Fruit fly (Drosophila melanogaster) whole organism, embryonic: Measurements from ENCODE around the gene CG3337.

Source experiments
- CG10209 ChIP-seq: fragments of 200-800 bp; sonication (Bioruptor generic); optimal IDR thresholded peaks from 3 replicates; lab custom pipeline; 2017; ENCODE audit warnings: missing biosample characterization, mild to moderate bottlenecking, missing genetic modification characterization, missing genetic modification reagents
- CG1024 ChIP-seq: fragments of 200-800 bp; sonication (Bioruptor generic); IDR thresholded peaks from 2 replicates; pipeline ENCODE4 v1.3.6; 2022; ENCODE audit warnings: missing biosample characterization, missing genetic modification characterization
- CG10267 ChIP-seq: fragments of 200-800 bp; sonication (Bioruptor generic); optimal IDR thresholded peaks from 2 replicates; lab custom pipeline; 2018; ENCODE audit warnings: missing biosample characterization, mild to moderate bottlenecking, missing genetic modification characterization, moderate library complexity
- CG11456 ChIP-seq: fragments of 200-800 bp; sonication (Bioruptor generic); IDR thresholded peaks from 3 replicates; pipeline ENCODE4 v1.3.6; 2022; ENCODE audit warnings: missing biosample characterization, missing genetic modification characterization
- CG12071 ChIP-seq: fragments of 200-800 bp; sonication (Bioruptor generic); optimal IDR thresholded peaks from 3 replicates; lab custom pipeline; 2018; ENCODE audit warnings: missing biosample characterization, mild to moderate bottlenecking, missing genetic modification characterization
- CG12155 ChIP-seq: fragments of 200-800 bp; sonication (Bioruptor generic); optimal IDR thresholded peaks from 3 replicates; lab custom pipeline; 2016; ENCODE audit warnings: missing biosample characterization, missing genetic modification characterization
- CG12659 ChIP-seq: fragments of 200-800 bp; sonication (Bioruptor generic); optimal IDR thresholded peaks from 3 replicates; lab custom pipeline; 2017; ENCODE audit warnings: mild to moderate bottlenecking, missing biosample characterization, missing genetic modification reagents, missing genetic modification characterization
- CG13123 ChIP-seq: fragments of 200-800 bp; sonication (Bioruptor generic); optimal IDR thresholded peaks from 2 replicates; lab custom pipeline; 2016; ENCODE audit warnings: missing biosample characterization, missing genetic modification characterization
- CG13894 ChIP-seq: fragments of 200-800 bp; sonication (Bioruptor generic); optimal IDR thresholded peaks from 3 replicates; lab custom pipeline; 2018; ENCODE audit warnings: missing biosample characterization, mild to moderate bottlenecking, missing genetic modification characterization, moderate library complexity
- CG14014 ChIP-seq: fragments of 200-800 bp; sonication (Bioruptor generic); IDR thresholded peaks from 2 replicates; pipeline ENCODE4 v1.3.6; 2022; ENCODE audit warnings: missing biosample characterization, missing genetic modification characterization
- CG18262 ChIP-seq: fragments of 200-800 bp; optimal IDR thresholded peaks from 3 replicates; lab custom pipeline; 2019; ENCODE audit warnings: missing biosample characterization, mild to moderate bottlenecking, missing genetic modification characterization, moderate library complexity
- CG2678 ChIP-seq: fragments of 200-800 bp; sonication (Bioruptor generic); optimal IDR thresholded peaks from 3 replicates; lab custom pipeline; 2019; ENCODE audit warnings: missing biosample characterization, mild to moderate bottlenecking, missing genetic modification characterization, moderate library complexity
- CG30403 ChIP-seq: fragments of 200-800 bp; sonication (Bioruptor generic); optimal IDR thresholded peaks from 3 replicates; lab custom pipeline; 2016; ENCODE audit warnings: missing biosample characterization, missing genetic modification characterization
- CG3281 ChIP-seq: fragments of 200-800 bp; sonication (Bioruptor generic); optimal IDR thresholded peaks from 3 replicates; lab custom pipeline; 2017; ENCODE audit warnings: missing biosample characterization, mild to moderate bottlenecking, missing genetic modification characterization
- CG4282 ChIP-seq: fragments of 200-800 bp; sonication (Bioruptor generic); optimal IDR thresholded peaks from 2 replicates; lab custom pipeline; 2016; ENCODE audit warnings: missing biosample characterization, missing genetic modification characterization
- CG6689 ChIP-seq: fragments of 200-800 bp; sonication (Bioruptor generic); IDR thresholded peaks from 2 replicates; pipeline ENCODE4 v1.3.6; 2022; ENCODE audit warnings: missing biosample characterization, missing genetic modification characterization
- CG8924 ChIP-seq: fragments of 200-800 bp; optimal IDR thresholded peaks from 3 replicates; lab custom pipeline; 2019; ENCODE audit warnings: missing biosample characterization, mild to moderate bottlenecking, missing genetic modification characterization, moderate library complexity
- CTCF ChIP-seq: fragments of 200-800 bp; sonication (Bioruptor generic); optimal IDR thresholded peaks from 2 replicates; lab custom pipeline; 2017; ENCODE audit warnings: missing biosample characterization, mild to moderate bottlenecking, missing genetic modification characterization, moderate library complexity
- Fer3 ChIP-seq: fragments of 200-800 bp; sonication (Bioruptor generic); optimal IDR thresholded peaks from 2 replicates; lab custom pipeline; 2018; ENCODE audit warnings: missing biosample characterization, mild to moderate bottlenecking, missing genetic modification characterization, moderate library complexity
- Hr39 ChIP-seq: fragments of >200 bp; optimal IDR thresholded peaks from 2 replicates; lab custom pipeline; 2017
- MESR4 ChIP-seq: fragments of 200-800 bp; sonication (Bioruptor generic); optimal IDR thresholded peaks from 2 replicates; lab custom pipeline; 2018; ENCODE audit warnings: missing biosample characterization, mild to moderate bottlenecking, missing genetic modification characterization, moderate library complexity
- Mad ChIP-seq: fragments of 200-800 bp; sonication (Bioruptor generic); optimal IDR thresholded peaks from 2 replicates; lab custom pipeline; 2016; ENCODE audit warnings: missing biosample characterization, missing genetic modification characterization
- NK7.1 ChIP-seq: fragments of 200-800 bp; sonication (Bioruptor generic); optimal IDR thresholded peaks from 3 replicates; lab custom pipeline; 2016; ENCODE audit warnings: missing biosample characterization, missing genetic modification characterization
- Ravus ChIP-seq: fragments of 200-800 bp; sonication (Bioruptor generic); IDR thresholded peaks from 2 replicates; pipeline ENCODE4 v1.3.6; 2022; ENCODE audit warnings: missing biosample characterization, missing genetic modification characterization
- Scr ChIP-seq: fragments of 200-800 bp; sonication (Bioruptor generic); IDR thresholded peaks from 2 replicates; pipeline ENCODE4 v1.3.6; 2022; ENCODE audit warnings: missing biosample characterization, missing genetic modification characterization; ENCODE audit not compliant: partially characterized antibody
- Side ChIP-seq: fragments of 200-800 bp; sonication (Bioruptor generic); optimal IDR thresholded peaks from 2 replicates; lab custom pipeline; 2016; ENCODE audit warnings: missing biosample characterization, missing genetic modification characterization
- ac ChIP-seq: fragments of 200-800 bp; sonication (Bioruptor generic); optimal IDR thresholded peaks from 3 replicates; lab custom pipeline; 2017; ENCODE audit warnings: missing biosample characterization, mild to moderate bottlenecking, missing genetic modification characterization
- ap ChIP-seq: fragments of 200-800 bp; sonication (Bioruptor generic); IDR thresholded peaks from 2 replicates; pipeline ENCODE4 v1.3.6; 2022; ENCODE audit warnings: missing biosample characterization, missing genetic modification characterization
- cg ChIP-seq: fragments of 200-800 bp; sonication (Bioruptor generic); optimal IDR thresholded peaks from 3 replicates; lab custom pipeline; 2019; ENCODE audit warnings: missing biosample characterization, mild to moderate bottlenecking, missing genetic modification characterization, moderate library complexity
- chm ChIP-seq: fragments of 200-800 bp; sonication (Bioruptor generic); IDR thresholded peaks from 2 replicates; pipeline ENCODE4 v1.3.6; 2022; ENCODE audit warnings: missing biosample characterization, missing genetic modification characterization
- crol ChIP-seq: fragments of 200-800 bp; sonication (Bioruptor generic); IDR thresholded peaks from 2 replicates; pipeline ENCODE4 v1.3.6; 2022; ENCODE audit warnings: missing biosample characterization, missing genetic modification characterization
- crp ChIP-seq, 2 experiments: fragments of 200-800 bp; sonication (Bioruptor generic); optimal IDR thresholded peaks; 2 replicates in 1 of 2; 3 replicates in 1 of 2; lab custom pipeline; 2017; ENCODE audit warnings: missing biosample characterization in 2 of 2, missing genetic modification characterization in 2 of 2, mild to moderate bottlenecking in 1 of 2, moderate library complexity in 1 of 2
- da ChIP-seq: fragments of 200-800 bp; sonication (Bioruptor generic); optimal IDR thresholded peaks from 2 replicates; lab custom pipeline; 2016; ENCODE audit warnings: missing biosample characterization, missing genetic modification characterization
- dmrt99B ChIP-seq: fragments of 200-800 bp; sonication (Bioruptor generic); optimal IDR thresholded peaks from 2 replicates; lab custom pipeline; 2018; ENCODE audit warnings: missing biosample characterization, mild to moderate bottlenecking, missing genetic modification characterization, moderate library complexity
- ems ChIP-seq: fragments of 200-800 bp; sonication (Bioruptor generic); optimal IDR thresholded peaks from 3 replicates; lab custom pipeline; 2016; ENCODE audit warnings: missing biosample characterization, missing genetic modification characterization
- esg ChIP-seq: fragments of 200-800 bp; sonication (Bioruptor generic); conservative IDR thresholded peaks from 2 replicates; pipeline ENCODE4 v1.3.6; 2022; ENCODE audit warnings: missing biosample characterization, missing genetic modification characterization
- jumu ChIP-seq: fragments of 200-800 bp; sonication (Bioruptor generic); optimal IDR thresholded peaks from 3 replicates; lab custom pipeline; 2016; ENCODE audit warnings: missing biosample characterization, missing genetic modification characterization
- lov ChIP-seq, 2 experiments: fragments of 200-800 bp in 1 of 2; fragments of >200 bp in 1 of 2; sonication (Bioruptor generic) in 1 of 2; IDR thresholded peaks in 1 of 2; optimal IDR thresholded peaks in 1 of 2; 2 replicates in 1 of 2; 3 replicates in 1 of 2; pipeline versions ENCODE4 v1.3.6 to Lab custom; 2017 to 2022; ENCODE audit warnings: missing biosample characterization in 1 of 2, missing genetic modification characterization in 1 of 2
- odd ChIP-seq: fragments of 200-800 bp; sonication (Bioruptor generic); optimal IDR thresholded peaks from 2 replicates; lab custom pipeline; 2017; ENCODE audit warnings: missing biosample characterization, mild to moderate bottlenecking, missing genetic modification characterization
- pfk ChIP-seq: fragments of 200-800 bp; sonication (Bioruptor generic); optimal IDR thresholded peaks from 2 replicates; lab custom pipeline; 2018; ENCODE audit warnings: missing biosample characterization, mild to moderate bottlenecking, missing genetic modification characterization, moderate library complexity
- pnt ChIP-seq: fragments of 200-800 bp; sonication (Bioruptor generic); optimal IDR thresholded peaks from 3 replicates; lab custom pipeline; 2016; ENCODE audit warnings: missing biosample characterization, missing genetic modification characterization
- prd ChIP-seq, 3 experiments: fragments of >200 bp in 2 of 3; fragments of 200-800 bp in 1 of 3; sonication (Bioruptor generic) in 1 of 3; optimal IDR thresholded peaks in 2 of 3; IDR thresholded peaks in 1 of 3; 2 replicates in 2 of 3; 3 replicates in 1 of 3; pipeline versions ENCODE4 v1.3.6 to Lab custom; 2017 to 2022; ENCODE audit warnings: missing biosample characterization in 1 of 3, missing genetic modification characterization in 1 of 3
- row ChIP-seq: fragments of 200-800 bp; sonication (Bioruptor generic); IDR thresholded peaks from 3 replicates; pipeline ENCODE4 v1.3.6; 2022; ENCODE audit warnings: missing biosample characterization, missing genetic modification characterization
- tgo ChIP-seq: fragments of 200-800 bp; sonication (Bioruptor generic); IDR thresholded peaks from 3 replicates; pipeline ENCODE4 v1.3.6; 2022; ENCODE audit warnings: missing biosample characterization, missing genetic modification characterization
- vnd ChIP-seq: fragments of 200-800 bp; sonication (Bioruptor generic); IDR thresholded peaks from 3 replicates; pipeline ENCODE4 v1.3.6; 2022; ENCODE audit warnings: missing biosample characterization, missing genetic modification characterization; ENCODE audit not compliant: partially characterized antibody
- vvl ChIP-seq: fragments of 200-800 bp; sonication (Bioruptor generic); IDR thresholded peaks from 2 replicates; pipeline ENCODE4 v1.3.6; 2022; ENCODE audit warnings: missing biosample characterization, missing genetic modification characterization

CG3337 gene

DNA sequence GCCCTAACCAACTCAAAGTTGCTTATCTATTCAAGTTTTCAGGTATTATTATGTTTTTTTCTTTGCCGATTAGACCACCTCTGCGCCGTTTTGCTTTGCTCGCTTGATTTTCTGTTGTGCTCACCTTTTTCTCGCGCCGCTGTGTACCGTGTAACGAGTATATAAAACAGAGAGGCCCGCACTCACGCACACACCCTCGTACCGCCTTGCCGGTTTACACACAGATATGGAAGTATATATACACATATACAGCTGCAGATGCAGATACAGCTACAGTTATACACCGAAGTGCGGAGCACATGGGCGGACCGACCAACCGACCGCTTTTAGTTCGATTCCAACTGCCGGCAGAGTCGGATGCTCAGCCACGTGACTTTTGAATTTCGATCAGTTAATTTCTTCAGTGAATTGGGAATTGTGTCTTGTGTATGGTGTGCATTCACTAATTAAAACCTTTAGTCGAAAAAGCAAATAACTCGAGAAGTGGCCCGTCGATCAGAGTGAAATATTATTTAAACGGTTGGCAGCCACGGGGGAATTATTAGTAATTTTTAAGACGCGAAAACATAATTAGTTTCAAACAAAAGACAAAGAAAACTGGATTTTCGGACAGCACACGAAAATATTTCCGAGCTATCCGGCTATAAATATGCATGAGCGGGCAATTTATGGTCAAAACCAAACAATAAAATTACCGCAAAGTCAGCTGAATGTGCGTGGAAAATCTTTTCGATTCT, 34.7 kb downstream of the CG3337 start (continued):
- TF ChIP-seq CG12071 (GFP tag; lab: Kevin White, UChicago) (peak; percentile 70), Hr39 (lab: Kevin White, UChicago) (no peak), Fer3 (tag; lab: Kevin White, UChicago) (no peak), Mad (GFP tag; lab: Kevin White, UChicago) (no peak), vvl (GFP tag; lab: Robert Waterston, UW) (peak; percentile 75), CG13894 (peak; percentile 79), lov (optimal IDR thresholded peaks at IDR 0.05; lab: Kevin White, UChicago) (no peak), lov (GFP tag; IDR thresholded peaks at IDR 0.05; lab: Robert Waterston, UW) (peak; percentile 6; the same call in 1 of the 3 replicates), CG4282 (GFP tag; lab: Kevin White, UChicago) (peak; percentile 12), Scr (GFP tag; lab: Robert Waterston, UW) (0 out of 2 replicates have a peak, but pooled peaks have one; percentile 26), CG13123 (GFP tag; lab: Kevin White, UChicago) (no peak), ac (peak; percentile 26), Side (GFP tag; lab: Kevin White, UChicago) (peak; percentile 61), CG11456 (GFP tag; lab: Robert Waterston, UW) (0 out of 3 replicates have a peak, but pooled peaks have one; percentile 59), ap (GFP tag; lab: Robert Waterston, UW) (no peak), MESR4 (GFP tag; lab: Kevin White, UChicago) (peak; percentile 26), CG8924 (tag; lab: Kevin White, UChicago) (peak; percentile 76), pfk (GFP tag; lab: Kevin White, UChicago) (peak; percentile 63), chm (GFP tag; lab: Robert Waterston, UW) (peak; percentile 89), CG12155 (peak; percentile 34), odd (no peak)

DNA sequence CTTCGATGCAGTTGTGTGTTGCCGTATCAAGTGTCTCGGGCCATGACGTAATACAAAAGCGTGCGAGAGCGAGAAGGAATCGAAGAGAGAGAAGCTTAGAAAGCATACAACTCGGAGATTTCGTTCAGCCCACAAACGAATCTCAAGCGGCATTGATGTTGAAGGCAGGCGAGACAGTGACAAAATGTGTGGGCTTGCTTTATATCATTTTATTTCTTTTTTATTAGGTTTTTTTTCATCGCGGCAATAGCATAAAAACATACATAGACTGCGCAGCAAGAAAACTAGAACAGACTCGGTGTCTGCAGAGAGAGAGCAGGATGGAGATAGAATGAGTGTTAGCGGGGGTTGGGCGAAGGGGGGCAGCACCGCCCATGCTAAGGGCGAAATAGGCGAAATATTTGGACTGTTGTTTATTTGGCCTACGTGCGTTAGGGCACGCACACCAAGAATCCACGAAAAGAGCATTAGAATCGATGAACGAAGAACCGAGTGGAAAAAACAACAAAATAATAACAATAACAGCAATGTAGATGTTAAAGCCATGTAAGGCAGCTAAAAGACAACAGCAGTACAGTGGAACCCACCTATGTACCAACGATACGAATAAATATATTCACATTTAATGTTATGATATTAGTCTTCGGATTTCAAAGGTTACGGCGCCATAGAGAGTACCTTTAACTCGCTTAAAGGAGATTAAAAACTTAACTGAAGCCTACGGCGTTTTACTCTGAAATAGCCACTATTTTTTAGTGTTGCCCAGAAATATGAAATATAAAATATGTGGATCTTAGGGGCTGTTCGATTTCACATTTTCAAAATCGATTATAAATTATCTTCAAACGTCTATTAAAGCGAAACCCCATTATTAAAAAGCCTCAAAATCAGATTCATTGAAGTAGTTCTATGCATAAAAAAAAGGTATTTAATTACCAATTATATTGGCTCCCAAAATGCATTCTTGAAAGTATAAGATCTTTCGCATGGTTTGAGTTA, 35.7 kb downstream of the CG3337 start:
- peak; percentile 45; the same call in 1 of the 3 replicates for TF ChIP-seq tgo
- peak; percentile 54 for TF ChIP-seq row
- TF ChIP-seq pnt (GFP tag; lab: Kevin White, UChicago), result peak; percentile 24
- TF ChIP-seq vnd (GFP tag; lab: Robert Waterston, UW), result no peak
- peak; percentile 61 for TF ChIP-seq CG6689 (GFP tag; lab: Robert Waterston, UW)
- peak; percentile 73 for TF ChIP-seq CG18262 (tag; lab: Kevin White, UChicago)
- TF ChIP-seq crol, result peak; percentile 79
- peak; percentile 74 for TF ChIP-seq CG30403 (GFP tag; lab: Kevin White, UChicago)
- peak; percentile 36 for TF ChIP-seq CG10209 (GFP tag; lab: Kevin White, UChicago)
- TF ChIP-seq esg (GFP tag; lab: Robert Waterston, UW), result peak; percentile 15; the same call in 1 of the 2 replicates
- TF ChIP-seq Ravus (GFP tag; lab: Robert Waterston, UW), result no peak; the same call in 1 of the 2 replicates
- no peak for TF ChIP-seq ems
- no peak for TF ChIP-seq prd (optimal IDR thresholded peaks at IDR 0.05; lab: Kevin White, UChicago)
- TF ChIP-seq prd (GFP tag; IDR thresholded peaks at IDR 0.05; lab: Robert Waterston, UW), result peak; percentile 53
- TF ChIP-seq CG2678 (tag; lab: Kevin White, UChicago), result peak; percentile 56
- no peak for TF ChIP-seq da (GFP tag; lab: Kevin White, UChicago)
- TF ChIP-seq crp (GFP tag; optimal IDR thresholded peaks at IDR 0.05; lab: Kevin White, UChicago), result no peak
- no peak for TF ChIP-seq CG1024 (GFP tag; lab: Robert Waterston, UW)
- TF ChIP-seq CG12659, result peak; percentile 57
- TF ChIP-seq CG10267 (tag; lab: Kevin White, UChicago), result no peak
- TF ChIP-seq jumu (GFP tag; lab: Kevin White, UChicago), result peak; percentile 25
- TF ChIP-seq CG14014 (GFP tag; lab: Robert Waterston, UW), result peak; percentile 58; the same call in 1 of the 2 replicates
- peak; percentile 49 for TF ChIP-seq CG3281 (GFP tag; lab: Kevin White, UChicago)
- TF ChIP-seq NK7.1 (GFP tag; lab: Kevin White, UChicago), result no peak
- peak; percentile 55 for TF ChIP-seq dmrt99B (tag; lab: Kevin White, UChicago)
- no peak for TF ChIP-seq CTCF
- peak; percentile 44 for TF ChIP-seq cg (GFP tag; lab: Kevin White, UChicago)
